Fruit fly (Drosophila melanogaster) whole organism, prepupa: Measurements from ENCODE around the gene CG17906.
A peak's percentile ranks its signal among the peaks of the same experiment; 100 is the strongest.

Source experiments
- CG15336 ChIP-seq: fragments of 200-800 bp; sonication (Bioruptor generic); IDR thresholded peaks from 2 replicates; pipeline ENCODE4 v1.3.6; 2022; ENCODE audit warnings: missing biosample characterization, missing genetic modification characterization
- fkh ChIP-seq: fragments of 200-800 bp; sonication (Bioruptor generic); optimal IDR thresholded peaks from 3 replicates; lab custom pipeline; 2017; ENCODE audit warnings: missing biosample characterization, mild to moderate bottlenecking, missing genetic modification characterization, moderate library complexity

- TF ChIP-seq fkh (GFP tag; lab: Kevin White, UChicago): peak; percentile 56
- TF ChIP-seq CG15336 (GFP tag; lab: Robert Waterston, UW): no peak; the same call in 1 of the 2 replicates
Measured at dm6 chr2L:8959001-8959461, 35.2 kb upstream of the CG17906 start, which contains the start of gene CG31886.
